Fruit fly (Drosophila melanogaster): ENCODE measurements around the gene CG9663.

dm6 chr2L:3246030-3246429 lies 56.9 kb downstream of the CG9663 start:
- TF ChIP-seq CG8119 (GFP tag; IDR thresholded peaks at IDR 0.05) (no peak), Hr39 (GFP tag; optimal IDR thresholded peaks at IDR 0.05) (no peak), Hr38 (GFP tag; optimal IDR thresholded peaks at IDR 0.05) (no peak), CG3919 (GFP tag; optimal IDR thresholded peaks at IDR 0.05) (no peak), CG6854 (GFP tag; optimal IDR thresholded peaks at IDR 0.05) (no peak), pdm3 (GFP tag; optimal IDR thresholded peaks at IDR 0.05) (no peak), Smox (GFP tag; optimal IDR thresholded peaks at IDR 0.05) (no peak), CG8319 (GFP tag; optimal IDR thresholded peaks at IDR 0.05) (no peak), CG7368 (GFP tag; optimal IDR thresholded peaks at IDR 0.05) (no peak), fkh (GFP tag; optimal IDR thresholded peaks at IDR 0.05) (no peak), CG10631 (GFP tag; optimal IDR thresholded peaks at IDR 0.05) (no peak), CG32006 (GFP tag; optimal IDR thresholded peaks at IDR 0.05) (peak; percentile 6), fd85E (GFP tag; optimal IDR thresholded peaks at IDR 0.05) (no peak)

Measured in whole organism, prepupa.